Worm (Caenorhabditis elegans) whole organism, L2 larva: ENCODE results near the gene ntl-9.

ENCODE experiments used
- C34F6.9 ChIP-seq: fragments of 150-350 bp; optimal IDR thresholded peaks from 2 replicates; lab custom pipeline; 2014; ENCODE audit warnings: missing biosample characterization, missing genetic modification characterization
- F13H6.1 ChIP-seq: sonication (generic microtip); optimal IDR thresholded peaks from 2 replicates; lab custom pipeline; 2016; ENCODE audit warnings: missing genetic modification characterization, missing compliant biosample characterization
- R02D3.7 ChIP-seq: fragments of 150-350 bp; optimal IDR thresholded peaks from 2 replicates; lab custom pipeline; 2014; ENCODE audit warnings: missing biosample characterization, missing genetic modification characterization
- Y55F3AM.14 ChIP-seq: fragments of 200-800 bp; sonication (Bioruptor generic); optimal IDR thresholded peaks from 2 replicates; lab custom pipeline; 2018; ENCODE audit warnings: mild to moderate bottlenecking, missing genetic modification characterization, missing compliant biosample characterization
- ZK546.5 ChIP-seq: sonication (generic microtip); optimal IDR thresholded peaks from 2 replicates; lab custom pipeline; 2017; ENCODE audit warnings: missing biosample characterization, missing genetic modification characterization
- alr-1 ChIP-seq: fragments of 150-350 bp; optimal IDR thresholded peaks from 2 replicates; lab custom pipeline; 2014; ENCODE audit warnings: missing biosample characterization, missing genetic modification characterization
- aly-2 ChIP-seq: fragments of 150-350 bp; optimal IDR thresholded peaks from 2 replicates; lab custom pipeline; 2014; ENCODE audit warnings: missing biosample characterization, missing genetic modification characterization
- ama-1 ChIP-seq: fragments of 150-350 bp; optimal IDR thresholded peaks from 2 replicates; lab custom pipeline; 2018; ENCODE audit warnings: inconsistent platforms
- blmp-1 ChIP-seq: sonication (generic microtip); optimal IDR thresholded peaks from 2 replicates; lab custom pipeline; 2017; ENCODE audit warnings: missing genetic modification characterization, mild to moderate bottlenecking, missing compliant biosample characterization, antibody characterized with exemption, moderate library complexity; ENCODE audit not compliant: insufficient read depth
- ceh-16 ChIP-seq: fragments of 150-350 bp; optimal IDR thresholded peaks from 2 replicates; lab custom pipeline; 2014; ENCODE audit warnings: missing biosample characterization, missing genetic modification characterization
- dmd-4 ChIP-seq: sonication (generic microtip); optimal IDR thresholded peaks from 2 replicates; lab custom pipeline; 2017; ENCODE audit warnings: missing biosample characterization, missing genetic modification characterization
- egl-27 ChIP-seq: sonication (generic microtip); optimal IDR thresholded peaks from 3 replicates; lab custom pipeline; 2017; ENCODE audit warnings: missing biosample characterization, missing genetic modification reagents, missing genetic modification characterization
- elt-1 ChIP-seq: fragments of 150-350 bp; optimal IDR thresholded peaks from 2 replicates; lab custom pipeline; 2014; ENCODE audit warnings: missing biosample characterization, missing genetic modification characterization
- elt-3 ChIP-seq: sonication (generic microtip); optimal IDR thresholded peaks from 2 replicates; lab custom pipeline; 2017; ENCODE audit warnings: missing biosample characterization, missing genetic modification characterization
- fos-1 ChIP-seq: fragments of 150-350 bp; optimal IDR thresholded peaks from 2 replicates; lab custom pipeline; 2014; ENCODE audit warnings: missing biosample characterization, missing genetic modification characterization
- lin-11 ChIP-seq: fragments of 150-350 bp; sonication (generic microtip); optimal IDR thresholded peaks from 2 replicates; lab custom pipeline; 2014; ENCODE audit warnings: missing biosample characterization, missing genetic modification characterization, inconsistent platforms, mixed read lengths
- lin-13 ChIP-seq: fragments of 150-350 bp; optimal IDR thresholded peaks from 2 replicates; lab custom pipeline; 2014; ENCODE audit warnings: missing biosample characterization, missing genetic modification reagents, missing genetic modification characterization
- lin-39 ChIP-seq: fragments of 150-350 bp; optimal IDR thresholded peaks from 2 replicates; lab custom pipeline; 2014; ENCODE audit warnings: missing biosample characterization, missing genetic modification reagents, missing genetic modification characterization
- mab-5 ChIP-seq: fragments of 150-350 bp; optimal IDR thresholded peaks from 2 replicates; lab custom pipeline; 2014; ENCODE audit warnings: missing biosample characterization, missing genetic modification characterization
- mbf-1 ChIP-seq: sonication (generic microtip); optimal IDR thresholded peaks from 2 replicates; lab custom pipeline; 2017; ENCODE audit warnings: missing biosample characterization, missing genetic modification characterization
- mdl-1 ChIP-seq, 2 experiments: fragments of 150-350 bp in 1 of 2; sonication (generic microtip) in 1 of 2; optimal IDR thresholded peaks; 2 replicates each; lab custom pipeline; 2017; ENCODE audit warnings: missing biosample characterization in 2 of 2, missing genetic modification characterization in 2 of 2
- nhr-10 ChIP-seq: sonication (generic microtip); optimal IDR thresholded peaks from 2 replicates; lab custom pipeline; 2017; ENCODE audit warnings: missing biosample characterization, missing genetic modification characterization
- nhr-11 ChIP-seq: fragments of 150-350 bp; optimal IDR thresholded peaks from 2 replicates; lab custom pipeline; 2014; ENCODE audit warnings: missing biosample characterization, missing genetic modification characterization
- nhr-12 ChIP-seq: fragments of 150-350 bp; optimal IDR thresholded peaks from 2 replicates; lab custom pipeline; 2014; ENCODE audit warnings: missing biosample characterization, missing genetic modification characterization
- nhr-129 ChIP-seq: fragments of 150-350 bp; optimal IDR thresholded peaks from 2 replicates; lab custom pipeline; 2014; ENCODE audit warnings: missing biosample characterization, missing genetic modification characterization
- nhr-21 ChIP-seq: fragments of 150-350 bp; optimal IDR thresholded peaks from 2 replicates; lab custom pipeline; 2014; ENCODE audit warnings: missing biosample characterization, missing genetic modification characterization
- nhr-23 ChIP-seq: fragments of 150-350 bp; optimal IDR thresholded peaks from 2 replicates; lab custom pipeline; 2014; ENCODE audit warnings: missing biosample characterization, missing genetic modification reagents, missing genetic modification characterization
- nhr-237 ChIP-seq: fragments of 150-350 bp; optimal IDR thresholded peaks from 2 replicates; lab custom pipeline; 2014; ENCODE audit warnings: missing biosample characterization, missing genetic modification characterization
- nhr-25 ChIP-seq: fragments of 150-350 bp; sonication (generic microtip); optimal IDR thresholded peaks from 3 replicates; lab custom pipeline; 2014; ENCODE audit warnings: missing biosample characterization, missing genetic modification characterization
- nhr-6 ChIP-seq: fragments of 150-350 bp; optimal IDR thresholded peaks from 2 replicates; lab custom pipeline; 2014; ENCODE audit warnings: missing biosample characterization, missing genetic modification characterization
- nhr-77 ChIP-seq: fragments of 150-350 bp; optimal IDR thresholded peaks from 2 replicates; lab custom pipeline; 2014; ENCODE audit warnings: missing biosample characterization, missing genetic modification characterization
- peb-1 ChIP-seq: fragments of 150-350 bp; optimal IDR thresholded peaks from 2 replicates; lab custom pipeline; 2014; ENCODE audit warnings: missing biosample characterization, missing genetic modification characterization
- sem-4 ChIP-seq: fragments of 150-350 bp; optimal IDR thresholded peaks from 2 replicates; lab custom pipeline; 2014; ENCODE audit warnings: missing biosample characterization, missing genetic modification reagents, missing genetic modification characterization
- skn-1 ChIP-seq: sonication (generic microtip); optimal IDR thresholded peaks from 2 replicates; lab custom pipeline; 2017; ENCODE audit warnings: missing biosample characterization, missing genetic modification characterization
- sma-3 ChIP-seq: sonication (generic microtip); optimal IDR thresholded peaks from 2 replicates; lab custom pipeline; 2016; ENCODE audit warnings: missing genetic modification reagents, missing genetic modification characterization, missing compliant biosample characterization
- sma-9 ChIP-seq, 2 experiments: fragments of 150-350 bp in 1 of 2; sonication (generic microtip) in 1 of 2; optimal IDR thresholded peaks; 2 replicates each; lab custom pipeline; 2014 to 2016; ENCODE audit warnings: missing genetic modification characterization in 2 of 2, mild to moderate bottlenecking in 1 of 2, missing biosample characterization in 1 of 2, missing compliant biosample characterization in 1 of 2, missing genetic modification reagents in 1 of 2, moderate library complexity in 1 of 2
- snpc-4 ChIP-seq: fragments of 150-350 bp; optimal IDR thresholded peaks from 2 replicates; lab custom pipeline; 2014; ENCODE audit warnings: missing biosample characterization, missing genetic modification characterization
- unc-39 ChIP-seq: fragments of 150-350 bp; optimal IDR thresholded peaks from 2 replicates; lab custom pipeline; 2014; ENCODE audit warnings: missing biosample characterization, missing genetic modification characterization
- unc-62 ChIP-seq: fragments of 150-350 bp; optimal IDR thresholded peaks from 2 replicates; lab custom pipeline; 2014; ENCODE audit warnings: missing biosample characterization, missing genetic modification reagents, missing genetic modification characterization
- zag-1 ChIP-seq: fragments of 150-350 bp; optimal IDR thresholded peaks from 2 replicates; lab custom pipeline; 2014; ENCODE audit warnings: missing biosample characterization, missing genetic modification characterization
- ztf-1 ChIP-seq: fragments of 200-800 bp; sonication (Bioruptor generic); conservative IDR thresholded peaks from 2 replicates; pipeline ENCODE4 v1.3.6; 2022; ENCODE audit warnings: missing genetic modification characterization, missing compliant biosample characterization
- ztf-4 ChIP-seq: fragments of 150-350 bp; optimal IDR thresholded peaks from 2 replicates; lab custom pipeline; 2014; ENCODE audit warnings: missing biosample characterization, missing genetic modification characterization

The ntl-9 gene

ce11 chrIII:4944213-4944612 lies at the start of gene ntl-9:
TSS of gene ntl-9 (plus strand) at chrIII:4944513.
- TF ChIP-seq nhr-129 (tag; lab: Kevin White, UChicago), result no peak
- no peak for TF ChIP-seq ztf-1 (GFP tag; lab: Robert Waterston, UW)
- TF ChIP-seq F13H6.1 (tag; lab: Kevin White, UChicago), result no peak
- TF ChIP-seq snpc-4 (tag; lab: Kevin White, UChicago), result no peak
- TF ChIP-seq zag-1 (tag; lab: Kevin White, UChicago), result no peak
- TF ChIP-seq unc-39 (tag; lab: Kevin White, UChicago), result no peak
- TF ChIP-seq peb-1 (tag; lab: Kevin White, UChicago), result no peak
- no peak for TF ChIP-seq nhr-12 (tag; lab: Kevin White, UChicago)

ce11 chrIII:4895313-4895712 lies 49.0 kb upstream of the ntl-9 start:
- TF ChIP-seq nhr-10, result no peak
- no peak for TF ChIP-seq nhr-21 (tag; lab: Kevin White, UChicago)
- TF ChIP-seq mdl-1 (tag; optimal IDR thresholded peaks at IDR 0.05; lab: Kevin White, UChicago), result no peak
- no peak for TF ChIP-seq egl-27 (tag; lab: Kevin White, UChicago)
- TF ChIP-seq blmp-1, result no peak
- TF ChIP-seq nhr-129 (tag; lab: Kevin White, UChicago), result no peak
- no peak for TF ChIP-seq nhr-12 (tag; lab: Kevin White, UChicago)
- TF ChIP-seq skn-1 (tag; lab: Kevin White, UChicago), result no peak
- TF ChIP-seq sma-3, result no peak
- TF ChIP-seq ceh-16 (tag; lab: Kevin White, UChicago), result no peak
- no peak for TF ChIP-seq elt-1
- TF ChIP-seq snpc-4 (tag; lab: Kevin White, UChicago), result no peak
- TF ChIP-seq nhr-23, result no peak
- no peak for TF ChIP-seq ama-1
- no peak for TF ChIP-seq lin-39
- no peak for TF ChIP-seq nhr-77 (tag; lab: Kevin White, UChicago)
- TF ChIP-seq sem-4 (tag; lab: Kevin White, UChicago), result no peak
- TF ChIP-seq lin-13, result no peak
- TF ChIP-seq alr-1 (tag; lab: Kevin White, UChicago), result no peak
- TF ChIP-seq zag-1 (tag; lab: Kevin White, UChicago), result no peak

ce11 chrIII:4899035-4899578 lies 45.2 kb upstream of the ntl-9 start, which contains the start of gene nhl-2:
TSS of gene nhl-2 (minus strand) at chrIII:4899085.
- TF ChIP-seq sma-9 (GFP tag; optimal IDR thresholded peaks at IDR 0.05; lab: Kevin White, UChicago) (no peak), sma-9 (tag; optimal IDR thresholded peaks at IDR 0.05; lab: Kevin White, UChicago) (no peak), R02D3.7 (tag; lab: Kevin White, UChicago) (no peak), mdl-1 (tag; optimal IDR thresholded peaks at IDR 0.05; lab: Kevin White, UChicago) (no peak), lin-11 (tag; lab: Kevin White, UChicago) (no peak), nhr-11 (tag; lab: Kevin White, UChicago) (no peak), fos-1 (tag; lab: Kevin White, UChicago) (no peak), ztf-4 (tag; lab: Kevin White, UChicago) (no peak), F13H6.1 (tag; lab: Kevin White, UChicago) (no peak), sem-4 (tag; lab: Kevin White, UChicago) (no peak), egl-27 (tag; lab: Kevin White, UChicago) (no peak), nhr-25 (tag; lab: Kevin White, UChicago) (no peak)

- no peak for TF ChIP-seq nhr-23
- peak; percentile 77 for TF ChIP-seq lin-39
- no peak for TF ChIP-seq elt-3 (tag; lab: Kevin White, UChicago)
- TF ChIP-seq mab-5 (tag; lab: Kevin White, UChicago), result peak; percentile 96
- peak; percentile 19 for TF ChIP-seq elt-1
- peak; percentile 99 for TF ChIP-seq nhr-129 (tag; lab: Kevin White, UChicago)
- TF ChIP-seq unc-62 (GFP tag; lab: Kevin White, UChicago), result peak; percentile 95
- peak; percentile 87 for TF ChIP-seq nhr-237 (tag; lab: Kevin White, UChicago)
- peak; percentile 99 for TF ChIP-seq ceh-16 (tag; lab: Kevin White, UChicago)
- peak; percentile 98 for TF ChIP-seq lin-13
- TF ChIP-seq nhr-12 (tag; lab: Kevin White, UChicago), result peak; percentile 65
- peak; percentile 99 for TF ChIP-seq sem-4 (tag; lab: Kevin White, UChicago)
- TF ChIP-seq nhr-77 (tag; lab: Kevin White, UChicago), result peak; percentile 89
- TF ChIP-seq nhr-25 (tag; lab: Kevin White, UChicago), result peak; percentile 99
- TF ChIP-seq peb-1 (tag; lab: Kevin White, UChicago), result peak; percentile 41
- TF ChIP-seq egl-27 (tag; lab: Kevin White, UChicago), result peak; percentile 98
- peak; percentile 97 for TF ChIP-seq nhr-6
- TF ChIP-seq C34F6.9 (tag; lab: Kevin White, UChicago), result peak; percentile 99
- TF ChIP-seq ztf-1 (GFP tag; lab: Robert Waterston, UW), result 0 out of 2 replicates have a peak, but pooled peaks have one; percentile 58
- TF ChIP-seq unc-39 (tag; lab: Kevin White, UChicago), result no peak
- TF ChIP-seq ztf-4 (tag; lab: Kevin White, UChicago), result peak; percentile 99
- peak; percentile 86 for TF ChIP-seq nhr-10
- peak; percentile 89 for TF ChIP-seq snpc-4 (tag; lab: Kevin White, UChicago)
- TF ChIP-seq ZK546.5 (tag; lab: Kevin White, UChicago), result peak; percentile 88
- peak; percentile 99 for TF ChIP-seq blmp-1
- peak; percentile 68 for TF ChIP-seq dmd-4 (tag; lab: Kevin White, UChicago)
- peak; percentile 100 for TF ChIP-seq fos-1 (tag; lab: Kevin White, UChicago)
- peak; percentile 99 for TF ChIP-seq Y55F3AM.14 (GFP tag; lab: Kevin White, UChicago)
- TF ChIP-seq aly-2 (tag; lab: Kevin White, UChicago), result no peak
- no peak for TF ChIP-seq nhr-11 (tag; lab: Kevin White, UChicago)
- TF ChIP-seq skn-1 (tag; lab: Kevin White, UChicago), result peak; percentile 41
- peak; percentile 67 for TF ChIP-seq alr-1 (tag; lab: Kevin White, UChicago)
- TF ChIP-seq nhr-21 (tag; lab: Kevin White, UChicago), result peak; percentile 99
- TF ChIP-seq mbf-1, result no peak
- TF ChIP-seq zag-1 (tag; lab: Kevin White, UChicago), result peak; percentile 98
Measured at ce11 chrIII:4899728-4900127, 44.6 kb upstream of the ntl-9 start.
